Fruit fly (Drosophila melanogaster): ENCODE results near the gene MSAmiP.
A peak's percentile ranks its signal among the peaks of the same experiment; 100 is the strongest.

The MSAmiP gene

dm6 chr3R:16859659-16860058 is 36.4 kb downstream of the MSAmiP start:
- TF ChIP-seq CG9139 (GFP tag; optimal IDR thresholded peaks at IDR 0.05), result no peak
- TF ChIP-seq CG6808 (GFP tag; optimal IDR thresholded peaks at IDR 0.05), result no peak

- peak; percentile 57 for TF ChIP-seq Eip78C (GFP tag)
- no peak for TF ChIP-seq Blimp-1 (GFP tag; optimal IDR thresholded peaks at IDR 0.05)
- peak; percentile 98 for TF ChIP-seq dsx (GFP tag; optimal IDR thresholded peaks at IDR 0.05; ENCODE audit: poor library complexity, severe bottlenecking)
- peak; percentile 91 for TF ChIP-seq svp (GFP tag)
- peak; percentile 16 for TF ChIP-seq Met (GFP tag; optimal IDR thresholded peaks at IDR 0.05)
These were observed 38.8 kb downstream of the MSAmiP start for dm6 chr3R:16857029-16858027.

- no peak for TF ChIP-seq acj6 (GFP tag; optimal IDR thresholded peaks at IDR 0.05)
- no peak for TF ChIP-seq Blimp-1 (GFP tag; optimal IDR thresholded peaks at IDR 0.05)
- TF ChIP-seq pdm3 (GFP tag; optimal IDR thresholded peaks at IDR 0.05), result no peak
- TF ChIP-seq CG32006 (GFP tag; optimal IDR thresholded peaks at IDR 0.05), result no peak
- TF ChIP-seq CG10631 (GFP tag; optimal IDR thresholded peaks at IDR 0.05), result no peak
- TF ChIP-seq CG3032 (tag; optimal IDR thresholded peaks at IDR 0.05), result no peak
- no peak for TF ChIP-seq CG11902 (GFP tag; optimal IDR thresholded peaks at IDR 0.05)
- no peak for TF ChIP-seq dac (GFP tag; optimal IDR thresholded peaks at IDR 0.05)
- no peak for TF ChIP-seq Smox (GFP tag; optimal IDR thresholded peaks at IDR 0.05)
- no peak for TF ChIP-seq CG15336 (GFP tag; IDR thresholded peaks at IDR 0.05)
- TF ChIP-seq CG10669 (GFP tag; optimal IDR thresholded peaks at IDR 0.05), result no peak
- TF ChIP-seq CG6276 (GFP tag; optimal IDR thresholded peaks at IDR 0.05), result no peak
- no peak for TF ChIP-seq CG8319 (GFP tag; optimal IDR thresholded peaks at IDR 0.05)
- TF ChIP-seq Met (GFP tag; optimal IDR thresholded peaks at IDR 0.05), result no peak
- TF ChIP-seq CG7368 (GFP tag; optimal IDR thresholded peaks at IDR 0.05), result no peak
- TF ChIP-seq CG11294 (GFP tag; IDR thresholded peaks at IDR 0.05), result no peak
- no peak for TF ChIP-seq esn (GFP tag; optimal IDR thresholded peaks at IDR 0.05)
- no peak for TF ChIP-seq CG3919 (GFP tag; optimal IDR thresholded peaks at IDR 0.05)
- no peak for TF ChIP-seq Hr39 (GFP tag; optimal IDR thresholded peaks at IDR 0.05)
- no peak for TF ChIP-seq fkh (GFP tag; optimal IDR thresholded peaks at IDR 0.05)
These were observed 40.2 kb downstream of the MSAmiP start for dm6 chr3R:16855850-16856249.

- TF ChIP-seq CG32006 (GFP tag; optimal IDR thresholded peaks at IDR 0.05) (no peak), CG1621 (tag; optimal IDR thresholded peaks at IDR 0.05) (no peak), Eip78C (GFP tag) (no peak), Blimp-1 (GFP tag; optimal IDR thresholded peaks at IDR 0.05) (no peak), CG8632 (GFP tag; optimal IDR thresholded peaks at IDR 0.05) (no peak), Smox (GFP tag; optimal IDR thresholded peaks at IDR 0.05) (no peak), Met (GFP tag; optimal IDR thresholded peaks at IDR 0.05) (no peak), CG6808 (GFP tag; optimal IDR thresholded peaks at IDR 0.05) (no peak), CG3919 (GFP tag; optimal IDR thresholded peaks at IDR 0.05) (no peak), CG16779 (tag; optimal IDR thresholded peaks at IDR 0.05) (no peak), acj6 (GFP tag; optimal IDR thresholded peaks at IDR 0.05) (no peak), svp (GFP tag) (no peak), spab (GFP tag; optimal IDR thresholded peaks at IDR 0.05) (no peak), Lpt (GFP tag; optimal IDR thresholded peaks at IDR 0.05) (no peak), ss (GFP tag; optimal IDR thresholded peaks at IDR 0.05) (no peak), Ets96B (tag; optimal IDR thresholded peaks at IDR 0.05) (no peak), CG6792 (GFP tag; optimal IDR thresholded peaks at IDR 0.05) (no peak), Sox102F (GFP tag; optimal IDR thresholded peaks at IDR 0.05) (no peak), CG11762 (GFP tag; optimal IDR thresholded peaks at IDR 0.05; ENCODE audit: insufficient read depth) (no peak), achi (GFP tag; optimal IDR thresholded peaks at IDR 0.05) (no peak)
These were observed 41.6 kb downstream of the MSAmiP start for dm6 chr3R:16854505-16854904.

Data from whole organism, prepupa.